Fruit fly (Drosophila melanogaster) ovary, adult (tissue): ENCODE measurements around the gene CG6179.

Experiments used
- CG17801 ChIP-seq: fragments of 200-800 bp; optimal IDR thresholded peaks from 2 replicates; lab custom pipeline; 2019; ENCODE audit warnings: missing biosample characterization, mild to moderate bottlenecking, missing genetic modification characterization, moderate library complexity; ENCODE audit not compliant: partially characterized antibody

Gene CG6179

dm6 chrX:18368644-18368998, 11.3 kb upstream of the CG6179 start:
- peak; percentile 30 for TF ChIP-seq CG17801

- no peak for TF ChIP-seq CG17801
Observed at dm6 chrX:18369767-18370166, 10.1 kb upstream of the CG6179 start.

- TF ChIP-seq CG17801 = peak; percentile 79
Observed at dm6 chrX:18370775-18371735, 8.8 kb upstream of the CG6179 start.

DNA sequence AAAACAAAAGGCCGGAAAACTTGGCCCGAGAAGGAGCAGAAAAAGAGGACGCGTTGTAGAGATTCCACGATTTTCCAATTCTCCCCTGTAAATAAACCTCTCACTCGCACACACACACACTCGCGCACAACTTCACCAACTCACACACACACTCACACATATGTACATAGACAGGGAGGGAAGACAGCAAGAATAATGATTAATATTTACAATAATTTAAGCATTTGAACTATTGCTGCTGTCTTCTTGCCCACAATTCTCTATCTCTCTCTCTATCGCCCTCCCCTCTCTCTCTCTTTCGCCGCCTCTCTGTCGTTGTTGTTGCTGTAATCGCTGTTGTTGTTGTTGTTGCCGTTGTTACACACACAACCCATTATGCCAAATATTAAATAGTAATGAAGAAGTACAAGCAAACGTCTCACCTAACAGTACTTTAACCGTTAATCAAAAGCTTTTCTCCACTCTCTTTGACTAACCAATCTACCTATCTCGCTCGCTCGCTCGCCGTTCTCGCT, 5.4 kb upstream of the CG6179 start:
- no peak for TF ChIP-seq CG17801

- no peak for TF ChIP-seq CG17801
Observed at dm6 chrX:18385056-18385455, 5.2 kb downstream of the CG6179 start, which contains the start of gene betaCOP. Gene betaCOP (minus strand): TSS chrX:18385242.

DNA sequence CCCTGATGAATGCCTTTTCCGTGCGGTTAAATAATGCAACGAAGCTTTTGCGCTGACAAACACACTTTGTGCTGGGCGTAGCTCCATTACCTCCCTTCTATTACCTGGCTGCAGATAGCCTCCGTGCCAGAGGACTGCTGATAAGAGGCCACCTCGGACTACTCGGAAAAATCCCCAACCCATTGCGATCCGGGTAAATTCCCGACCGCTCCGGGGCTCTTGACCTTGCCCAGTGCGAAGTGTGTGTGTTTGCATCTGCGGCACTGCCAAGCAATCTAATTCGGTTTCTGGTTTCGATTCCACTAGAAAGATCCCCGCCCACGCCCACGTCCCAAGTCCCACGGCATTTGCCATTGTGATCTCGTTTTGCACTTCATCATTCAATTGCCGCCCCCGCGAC, 5.9 kb downstream of the CG6179 start:
- TF ChIP-seq CG17801 = no peak

dm6 chrX:18386784-18387183, 6.9 kb downstream of the CG6179 start, which contains the start of gene Tsf1:
Gene Tsf1 (plus strand): TSS chrX:18387084.
- no peak for TF ChIP-seq CG17801

DNA sequence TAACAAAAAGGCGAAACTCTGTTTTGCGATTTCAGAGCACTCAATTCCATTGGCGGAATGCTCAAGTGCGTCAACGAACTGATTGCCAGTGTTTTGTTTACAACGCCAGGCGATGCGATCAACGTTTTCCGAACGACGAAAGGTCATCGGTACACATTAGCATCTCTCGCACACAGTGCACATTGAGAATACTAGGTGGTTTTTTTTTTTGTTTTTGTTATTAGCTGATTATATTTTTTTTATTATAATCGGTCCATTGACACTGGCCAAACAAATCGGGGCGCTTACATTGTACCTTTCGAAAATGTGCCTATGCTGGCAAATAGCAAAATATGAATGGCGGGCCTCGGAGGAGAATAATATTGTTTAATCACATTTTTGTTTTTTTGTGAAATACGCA, 15.3 kb downstream of the CG6179 start:
- TF ChIP-seq CG17801 = no peak

DNA sequence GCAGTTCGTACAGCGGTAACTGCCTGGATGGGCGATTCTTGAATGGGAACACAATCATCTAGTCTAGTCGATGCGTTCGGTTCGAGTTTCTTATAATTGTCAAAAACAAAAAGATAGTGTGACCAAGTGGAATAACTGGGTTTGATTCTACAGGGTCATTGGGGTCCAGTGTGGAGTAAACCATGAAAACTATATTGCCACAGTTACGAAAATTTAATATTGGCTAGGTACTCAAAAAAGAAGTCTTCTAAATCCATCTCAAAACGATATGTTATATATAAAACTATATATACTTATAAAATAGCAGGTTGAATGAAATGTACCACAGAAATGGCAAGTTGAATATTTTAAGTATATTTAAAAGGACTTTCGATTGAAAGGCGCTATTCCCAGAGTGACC, 20.1 kb downstream of the CG6179 start, which contains the start of gene CG34328:
CG34328 (minus strand) TSS at position 101 of the 400 bp plus-strand sequence.
- no peak for TF ChIP-seq CG17801

DNA sequence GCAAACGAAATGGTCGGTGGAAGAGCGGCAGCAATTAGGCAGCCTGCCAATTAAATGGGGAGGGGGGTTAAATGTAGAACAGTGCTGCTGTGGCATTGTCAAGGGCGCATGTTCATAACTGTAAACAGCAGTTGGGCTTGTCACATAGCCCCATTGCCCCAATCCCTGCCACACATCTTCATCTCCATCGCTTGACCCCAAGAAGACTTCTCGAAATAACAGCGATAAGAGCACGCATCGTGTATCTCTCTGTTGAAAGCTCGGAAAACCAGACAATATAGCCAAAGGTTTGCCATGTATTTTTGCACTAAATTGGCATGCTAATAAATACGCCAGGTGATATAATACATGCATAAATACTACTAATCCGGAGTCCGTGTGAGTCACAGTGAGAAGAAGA, 22.7 kb downstream of the CG6179 start:
- no peak for TF ChIP-seq CG17801

dm6 chrX:18404150-18404631, 24.3 kb downstream of the CG6179 start:
- TF ChIP-seq CG17801 = no peak

DNA sequence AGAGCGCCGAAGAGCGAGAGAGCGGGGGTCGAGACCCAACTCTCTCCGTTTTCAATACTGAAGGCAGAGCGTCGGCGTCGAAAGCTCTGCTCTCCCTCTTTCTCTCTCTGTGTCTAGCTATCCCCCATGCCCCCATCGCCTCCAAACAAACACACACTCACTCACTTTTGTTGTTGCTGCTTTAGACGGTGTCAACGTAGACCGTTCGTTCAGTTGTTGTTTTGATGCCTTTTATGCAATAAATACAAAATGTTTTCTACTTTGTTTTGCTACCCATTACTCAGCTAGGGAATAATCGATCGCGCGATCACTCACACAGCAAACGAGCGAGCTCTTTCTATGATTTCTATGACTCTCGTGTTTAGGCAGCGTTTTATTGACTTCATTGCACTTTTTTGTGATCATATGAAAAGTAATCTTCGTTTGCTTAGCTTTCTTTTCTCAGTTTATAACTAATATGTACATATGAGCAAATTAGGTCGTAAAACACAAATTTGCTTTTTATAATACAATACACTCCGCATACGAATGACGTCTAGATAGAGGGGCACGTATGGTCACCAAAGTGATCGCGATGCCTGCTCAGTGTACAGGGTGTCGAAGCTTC, 24.9 kb downstream of the CG6179 start:
- no peak for TF ChIP-seq CG17801

DNA sequence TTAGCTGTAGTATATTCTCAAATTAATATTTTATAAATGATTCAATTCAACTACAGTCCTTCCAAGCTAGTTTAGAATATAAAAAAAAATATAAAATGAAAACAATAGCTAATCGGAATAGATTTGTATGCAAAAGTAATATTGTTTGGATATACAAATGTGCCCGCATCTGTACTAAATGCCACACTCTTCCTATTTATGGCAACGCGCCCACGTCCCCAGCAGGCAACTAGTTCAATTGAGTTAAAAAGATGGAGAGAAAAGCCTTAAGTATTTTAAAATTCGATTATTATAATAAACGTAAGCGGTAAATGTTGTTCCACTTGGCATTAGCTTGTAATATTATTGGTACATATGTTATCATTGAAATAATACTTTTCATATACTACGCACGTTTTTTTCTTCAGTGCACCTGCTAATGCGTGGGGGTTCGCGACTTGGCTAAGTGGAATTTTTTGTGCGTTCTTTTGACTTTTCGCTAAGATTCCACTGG, 25.7 kb downstream of the CG6179 start:
- no peak for TF ChIP-seq CG17801

DNA sequence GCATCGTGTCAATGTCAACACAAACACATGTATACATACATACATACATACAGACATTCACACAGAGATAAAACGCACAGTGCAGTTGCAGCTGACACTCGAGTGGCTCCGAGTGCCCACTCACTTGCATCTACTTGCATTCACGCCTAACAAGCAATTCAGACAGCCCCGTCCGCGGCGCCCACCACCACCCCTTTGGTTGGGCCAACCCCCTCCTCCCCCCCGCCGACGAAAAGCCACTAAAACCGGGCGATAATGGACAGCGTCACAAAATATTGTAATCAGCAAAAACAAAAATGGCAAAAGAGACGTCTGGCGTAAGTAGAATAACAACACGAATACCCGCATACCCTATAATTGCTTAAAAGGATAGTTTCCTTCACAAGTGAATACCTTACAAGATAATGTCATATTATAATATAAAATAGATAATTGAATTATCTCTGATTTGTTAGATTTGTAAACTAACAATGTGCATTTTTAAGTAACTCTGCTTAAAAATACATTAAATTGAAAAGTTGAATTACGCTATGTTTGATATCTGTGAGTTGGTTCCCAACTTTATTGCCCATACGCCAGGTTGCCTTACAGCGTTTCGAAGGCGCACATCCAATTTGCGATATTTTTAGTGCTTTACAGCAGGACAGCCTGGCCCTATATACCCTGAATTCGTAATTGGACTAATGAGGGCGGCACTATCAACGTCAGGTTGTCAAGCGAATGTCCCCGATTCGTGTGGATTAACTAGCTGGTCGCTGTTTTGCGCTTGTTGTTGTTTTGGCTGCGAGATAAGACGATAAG, 26.9 kb downstream of the CG6179 start:
- no peak for TF ChIP-seq CG17801

dm6 chrX:18407394-18407721, 27.5 kb downstream of the CG6179 start:
- peak; percentile 47 for TF ChIP-seq CG17801

- no peak for TF ChIP-seq CG17801
Observed at dm6 chrX:18409449-18409848, 29.6 kb downstream of the CG6179 start.
